Worm (Caenorhabditis elegans) whole organism, L3 larva: ENCODE data around the gene W03F8.6.

Experiments used
- aly-2 ChIP-seq: fragments of 150-350 bp; optimal IDR thresholded peaks from 2 replicates; lab custom pipeline; 2014; ENCODE audit warnings: missing biosample characterization, missing genetic modification characterization
- ama-1 ChIP-seq: fragments of 150-350 bp; optimal IDR thresholded peaks from 2 replicates; lab custom pipeline; 2018
- ceh-16 ChIP-seq: sonication (generic microtip); optimal IDR thresholded peaks from 2 replicates; lab custom pipeline; 2017; ENCODE audit warnings: missing biosample characterization, missing genetic modification characterization
- ceh-9 ChIP-seq: sonication (generic microtip); optimal IDR thresholded peaks from 2 replicates; lab custom pipeline; 2018; ENCODE audit warnings: missing biosample characterization, missing genetic modification characterization
- daf-12 ChIP-seq: fragments of 150-350 bp; optimal IDR thresholded peaks from 2 replicates; lab custom pipeline; 2014; ENCODE audit warnings: missing biosample characterization, missing genetic modification reagents, missing genetic modification characterization
- egl-27 ChIP-seq: sonication (generic microtip); optimal IDR thresholded peaks from 4 replicates; lab custom pipeline; 2017; ENCODE audit warnings: missing biosample characterization, missing genetic modification reagents, missing genetic modification characterization
- elt-1 ChIP-seq: fragments of 150-350 bp; optimal IDR thresholded peaks from 2 replicates; lab custom pipeline; 2014; ENCODE audit warnings: missing biosample characterization, missing genetic modification characterization
- elt-2 ChIP-seq: sonication (generic microtip); optimal IDR thresholded peaks from 2 replicates; lab custom pipeline; 2016; ENCODE audit warnings: missing genetic modification reagents, mild to moderate bottlenecking, missing genetic modification characterization, missing compliant biosample characterization
- elt-3 ChIP-seq, 3 experiments: fragments of 150-350 bp in 1 of 3; sonication (generic microtip) in 2 of 3; optimal IDR thresholded peaks; 2 replicates in 2 of 3; 4 replicates in 1 of 3; lab custom pipeline; 2014 to 2017; ENCODE audit warnings: missing biosample characterization in 3 of 3, missing genetic modification characterization in 3 of 3
- eor-1 ChIP-seq, 2 experiments: fragments of 150-350 bp; optimal IDR thresholded peaks; 2 replicates each; lab custom pipeline; 2014 to 2018; ENCODE audit warnings: missing biosample characterization in 2 of 2, missing genetic modification characterization in 2 of 2
- fkh-10 ChIP-seq: sonication (generic microtip); optimal IDR thresholded peaks from 2 replicates; lab custom pipeline; 2017; ENCODE audit warnings: missing biosample characterization, missing genetic modification reagents, missing genetic modification characterization
- fkh-2 ChIP-seq: fragments of 150-350 bp; optimal IDR thresholded peaks from 2 replicates; lab custom pipeline; 2014; ENCODE audit warnings: missing biosample characterization, missing genetic modification reagents, missing genetic modification characterization
- fos-1 ChIP-seq: fragments of 150-350 bp; optimal IDR thresholded peaks from 2 replicates; lab custom pipeline; 2014; ENCODE audit warnings: missing biosample characterization, missing genetic modification characterization
- jun-1 ChIP-seq: fragments of 150-350 bp; optimal IDR thresholded peaks from 2 replicates; lab custom pipeline; 2014; ENCODE audit warnings: missing biosample characterization, missing genetic modification reagents, missing genetic modification characterization
- lin-15B ChIP-seq: fragments of 150-350 bp; optimal IDR thresholded peaks from 2 replicates; lab custom pipeline; 2014; ENCODE audit warnings: missing biosample characterization, missing genetic modification characterization
- lin-39 ChIP-seq: fragments of 150-350 bp; optimal IDR thresholded peaks from 2 replicates; lab custom pipeline; 2018; ENCODE audit warnings: missing biosample characterization, missing genetic modification reagents, missing genetic modification characterization
- mml-1 ChIP-seq: fragments of 150-350 bp; sonication (generic microtip); optimal IDR thresholded peaks from 3 replicates; lab custom pipeline; 2014; ENCODE audit warnings: missing biosample characterization, missing genetic modification characterization
- nfya-1 ChIP-seq: sonication (generic microtip); optimal IDR thresholded peaks from 2 replicates; lab custom pipeline; 2017; ENCODE audit warnings: missing genetic modification characterization, mild to moderate bottlenecking, missing compliant biosample characterization, antibody characterized with exemption, moderate library complexity; ENCODE audit not compliant: insufficient read depth
- nhr-12 ChIP-seq: fragments of 150-350 bp; optimal IDR thresholded peaks from 2 replicates; lab custom pipeline; 2014; ENCODE audit warnings: missing biosample characterization, missing genetic modification characterization
- nhr-23 ChIP-seq: fragments of 150-350 bp; optimal IDR thresholded peaks from 2 replicates; lab custom pipeline; 2014; ENCODE audit warnings: missing biosample characterization, missing genetic modification reagents, missing genetic modification characterization
- nhr-25 ChIP-seq: sonication (generic microtip); optimal IDR thresholded peaks from 2 replicates; lab custom pipeline; 2017; ENCODE audit warnings: missing biosample characterization, missing genetic modification characterization
- nhr-43 ChIP-seq: sonication (generic microtip); optimal IDR thresholded peaks from 2 replicates; lab custom pipeline; 2016; ENCODE audit warnings: mild to moderate bottlenecking, missing genetic modification characterization, missing compliant biosample characterization; ENCODE audit not compliant: poor library complexity, severe bottlenecking
- nhr-67 ChIP-seq: fragments of 150-350 bp; optimal IDR thresholded peaks from 2 replicates; lab custom pipeline; 2014; ENCODE audit warnings: missing biosample characterization, missing genetic modification characterization
- nhr-76 ChIP-seq: fragments of 150-350 bp; sonication (generic microtip); optimal IDR thresholded peaks from 5 replicates; lab custom pipeline; 2014; ENCODE audit warnings: missing biosample characterization, missing genetic modification characterization
- nhr-77 ChIP-seq: fragments of 150-350 bp; optimal IDR thresholded peaks from 2 replicates; lab custom pipeline; 2014; ENCODE audit warnings: missing biosample characterization, missing genetic modification characterization
- pha-4 ChIP-seq: fragments of 150-350 bp; optimal IDR thresholded peaks from 2 replicates; lab custom pipeline; 2014; ENCODE audit warnings: missing biosample characterization, missing genetic modification reagents, missing genetic modification characterization
- sea-2 ChIP-seq: fragments of 150-350 bp; sonication (generic microtip); optimal IDR thresholded peaks from 4 replicates; lab custom pipeline; 2014; ENCODE audit warnings: missing biosample characterization, missing genetic modification reagents, missing genetic modification characterization
- skn-1 ChIP-seq: fragments of 150-350 bp; optimal IDR thresholded peaks from 2 replicates; lab custom pipeline; 2014; ENCODE audit warnings: missing biosample characterization, missing genetic modification characterization
- snpc-4 ChIP-seq: fragments of 150-350 bp; optimal IDR thresholded peaks from 2 replicates; lab custom pipeline; 2014; ENCODE audit warnings: missing biosample characterization, missing genetic modification characterization
- tbx-2 ChIP-seq: sonication (generic microtip); optimal IDR thresholded peaks from 2 replicates; lab custom pipeline; 2016; ENCODE audit warnings: mild to moderate bottlenecking, missing genetic modification characterization, missing compliant biosample characterization
- unc-39 ChIP-seq: sonication (generic microtip); optimal IDR thresholded peaks from 4 replicates; lab custom pipeline; 2017; ENCODE audit warnings: missing biosample characterization, missing genetic modification characterization
- unc-62 ChIP-seq: fragments of 150-350 bp; sonication (generic microtip); optimal IDR thresholded peaks from 4 replicates; lab custom pipeline; 2014; ENCODE audit warnings: missing biosample characterization, missing genetic modification reagents, missing genetic modification characterization
- ztf-4 ChIP-seq: fragments of 150-350 bp; optimal IDR thresholded peaks from 2 replicates; lab custom pipeline; 2014; ENCODE audit warnings: missing biosample characterization, missing genetic modification characterization

The W03F8.6 gene

ce11 chrIV:5209390-5209789 lies 23.0 kb upstream of the W03F8.6 start, which contains the start of the genes Y59E9AL.36 and nbet-1 (continued):
- TF ChIP-seq lin-15B (tag; lab: Kevin White, UChicago), result peak; percentile 96
- no peak for TF ChIP-seq fkh-10
- TF ChIP-seq nhr-76 (tag; lab: Kevin White, UChicago), result no peak
- TF ChIP-seq nhr-43 (tag; lab: Kevin White, UChicago), result peak; percentile 24
- TF ChIP-seq ceh-9 (tag; lab: Kevin White, UChicago), result no peak
- no peak for TF ChIP-seq elt-3 (tag; optimal IDR thresholded peaks at IDR 0.05; lab: Kevin White, UChicago)
- no peak for TF ChIP-seq egl-27

ce11 chrIV:5206716-5207115 lies 20.3 kb upstream of the W03F8.6 start:
- TF ChIP-seq aly-2 (no peak), ztf-4 (tag; lab: Kevin White, UChicago) (no peak), nhr-25 (no peak), daf-12 (tag; lab: Kevin White, UChicago) (no peak), lin-39 (tag; lab: Kevin White, UChicago) (no peak), tbx-2 (tag; lab: Kevin White, UChicago) (no peak), ama-1 (no peak), nhr-77 (no peak), ceh-16 (tag; lab: Kevin White, UChicago) (no peak), jun-1 (tag; lab: Kevin White, UChicago) (no peak), lin-15B (tag; lab: Kevin White, UChicago) (no peak)

DNA sequence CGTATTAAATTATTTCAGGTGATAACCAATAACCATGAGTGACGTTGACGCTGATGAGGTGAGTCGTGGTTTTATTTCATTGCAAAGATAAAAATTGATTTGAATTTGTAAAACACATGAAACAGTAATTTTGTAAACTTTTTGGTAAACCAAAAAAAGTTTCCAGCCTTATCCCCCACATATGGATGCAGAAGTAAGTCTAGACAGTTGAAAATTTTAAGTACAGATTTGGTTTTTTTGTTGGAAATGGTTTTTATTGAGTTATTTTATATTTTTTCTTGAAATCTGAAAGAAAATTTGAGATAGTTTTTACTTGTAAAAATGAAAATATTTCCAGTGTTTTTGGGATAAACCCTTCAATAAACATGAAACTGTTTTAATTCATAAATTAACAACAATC lies 18.2 kb upstream of the W03F8.6 start, which contains the start of gene tni-4:
tni-4 (plus strand) TSS at position 19 of the 400 bp plus-strand sequence.
- no peak for TF ChIP-seq elt-3 (tag; optimal IDR thresholded peaks at IDR 0.05; lab: Kevin White, UChicago)
- TF ChIP-seq ceh-9 (tag; lab: Kevin White, UChicago), result no peak
- TF ChIP-seq elt-1 (tag; lab: Kevin White, UChicago), result no peak
- TF ChIP-seq ztf-4 (tag; lab: Kevin White, UChicago), result no peak
- no peak for TF ChIP-seq nhr-67 (tag; lab: Kevin White, UChicago)
- TF ChIP-seq elt-2 (tag; lab: Kevin White, UChicago), result no peak
- no peak for TF ChIP-seq fos-1
- no peak for TF ChIP-seq unc-39 (tag; lab: Kevin White, UChicago)
- no peak for TF ChIP-seq unc-62
- no peak for TF ChIP-seq fkh-10
- no peak for TF ChIP-seq jun-1 (tag; lab: Kevin White, UChicago)
- TF ChIP-seq eor-1 (tag; optimal IDR thresholded peaks at IDR 0.05; lab: Kevin White, UChicago), result no peak
- TF ChIP-seq aly-2, result no peak
- no peak for TF ChIP-seq nhr-12 (tag; lab: Kevin White, UChicago)
- TF ChIP-seq nfya-1 (tag; lab: Kevin White, UChicago), result no peak
- no peak for TF ChIP-seq snpc-4 (tag; lab: Kevin White, UChicago)
- no peak for TF ChIP-seq nhr-23
- no peak for TF ChIP-seq lin-39 (tag; lab: Kevin White, UChicago)

DNA sequence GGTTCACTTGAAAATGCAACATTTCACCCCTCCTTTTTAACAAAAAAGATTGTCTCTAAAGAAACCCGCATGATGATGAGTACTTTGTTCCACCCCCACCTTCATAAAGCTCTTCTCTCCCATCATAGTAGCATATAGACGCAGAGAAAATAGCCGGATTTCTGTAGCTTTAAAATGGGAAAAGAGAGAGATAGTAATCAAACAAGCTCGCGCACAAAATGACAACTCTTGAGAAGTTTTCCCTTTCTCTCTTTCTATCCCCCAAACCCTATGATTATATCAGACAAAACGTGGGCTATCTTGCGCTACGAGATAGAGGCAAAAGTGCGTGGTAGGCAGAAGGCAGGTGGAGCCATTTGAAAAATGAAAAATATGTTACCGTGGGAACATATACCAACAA lies 16.2 kb upstream of the W03F8.6 start:
- TF ChIP-seq aly-2 (no peak), pha-4 (tag; lab: Kevin White, UChicago) (peak; percentile 60), ama-1 (no peak), elt-3 (tag; optimal IDR thresholded peaks at IDR 0.05; lab: Kevin White, UChicago) (no peak), daf-12 (tag; lab: Kevin White, UChicago) (no peak)

- TF ChIP-seq elt-3 (tag; optimal IDR thresholded peaks at IDR 0.05; lab: Kevin White, UChicago) (no peak), egl-27 (no peak), nhr-25 (no peak), ceh-9 (tag; lab: Kevin White, UChicago) (no peak), skn-1 (tag; lab: Kevin White, UChicago) (no peak), fkh-2 (tag; lab: Kevin White, UChicago) (no peak), mml-1 (tag; lab: Kevin White, UChicago) (no peak), sea-2 (GFP tag; lab: Kevin White, UChicago) (no peak), elt-2 (tag; lab: Kevin White, UChicago) (no peak)
- TF ChIP-seq, all 47 proteins: peak for 0
These were observed 14.4 kb upstream of the W03F8.6 start for ce11 chrIV:5200813-5201212.
